Worm (Caenorhabditis elegans) whole organism, L3 larva: ENCODE data around the gene nas-29.

Experiments
- R02D3.7 ChIP-seq: fragments of 150-350 bp; optimal IDR thresholded peaks from 2 replicates; lab custom pipeline; 2014; ENCODE audit warnings: missing biosample characterization, missing genetic modification characterization
- ZK546.5 ChIP-seq: sonication (generic microtip); optimal IDR thresholded peaks from 2 replicates; lab custom pipeline; 2017; ENCODE audit warnings: missing biosample characterization, missing genetic modification characterization
- ceh-9 ChIP-seq: sonication (generic microtip); optimal IDR thresholded peaks from 2 replicates; lab custom pipeline; 2018; ENCODE audit warnings: missing biosample characterization, missing genetic modification characterization
- egl-27 ChIP-seq: sonication (generic microtip); optimal IDR thresholded peaks from 4 replicates; lab custom pipeline; 2017; ENCODE audit warnings: missing biosample characterization, missing genetic modification reagents, missing genetic modification characterization
- egl-5 ChIP-seq: fragments of 150-350 bp; optimal IDR thresholded peaks from 2 replicates; lab custom pipeline; 2017; ENCODE audit warnings: missing biosample characterization, missing genetic modification reagents, missing genetic modification characterization, inconsistent platforms
- elt-1 ChIP-seq: fragments of 150-350 bp; optimal IDR thresholded peaks from 2 replicates; lab custom pipeline; 2014; ENCODE audit warnings: missing biosample characterization, missing genetic modification characterization
- fkh-10 ChIP-seq: sonication (generic microtip); optimal IDR thresholded peaks from 2 replicates; lab custom pipeline; 2017; ENCODE audit warnings: missing biosample characterization, missing genetic modification reagents, missing genetic modification characterization
- lin-15B ChIP-seq: fragments of 150-350 bp; optimal IDR thresholded peaks from 2 replicates; lab custom pipeline; 2014; ENCODE audit warnings: missing biosample characterization, missing genetic modification characterization
- mml-1 ChIP-seq: fragments of 150-350 bp; sonication (generic microtip); optimal IDR thresholded peaks from 3 replicates; lab custom pipeline; 2014; ENCODE audit warnings: missing biosample characterization, missing genetic modification characterization
- nhr-25 ChIP-seq: sonication (generic microtip); optimal IDR thresholded peaks from 2 replicates; lab custom pipeline; 2017; ENCODE audit warnings: missing biosample characterization, missing genetic modification characterization
- nhr-76 ChIP-seq: fragments of 150-350 bp; sonication (generic microtip); optimal IDR thresholded peaks from 5 replicates; lab custom pipeline; 2014; ENCODE audit warnings: missing biosample characterization, missing genetic modification characterization
- pha-4 ChIP-seq: fragments of 150-350 bp; optimal IDR thresholded peaks from 2 replicates; lab custom pipeline; 2014; ENCODE audit warnings: missing biosample characterization, missing genetic modification reagents, missing genetic modification characterization
- pqm-1 ChIP-seq: fragments of 150-350 bp; optimal IDR thresholded peaks from 2 replicates; lab custom pipeline; 2017; ENCODE audit warnings: missing biosample characterization, missing genetic modification characterization, inconsistent platforms
- sea-2 ChIP-seq: fragments of 150-350 bp; sonication (generic microtip); optimal IDR thresholded peaks from 4 replicates; lab custom pipeline; 2014; ENCODE audit warnings: missing biosample characterization, missing genetic modification reagents, missing genetic modification characterization
- skn-1 ChIP-seq: fragments of 150-350 bp; optimal IDR thresholded peaks from 2 replicates; lab custom pipeline; 2014; ENCODE audit warnings: missing biosample characterization, missing genetic modification characterization
- unc-62 ChIP-seq: fragments of 150-350 bp; sonication (generic microtip); optimal IDR thresholded peaks from 4 replicates; lab custom pipeline; 2014; ENCODE audit warnings: missing biosample characterization, missing genetic modification reagents, missing genetic modification characterization
- ztf-4 ChIP-seq: fragments of 150-350 bp; optimal IDR thresholded peaks from 2 replicates; lab custom pipeline; 2014; ENCODE audit warnings: missing biosample characterization, missing genetic modification characterization

Gene nas-29

DNA sequence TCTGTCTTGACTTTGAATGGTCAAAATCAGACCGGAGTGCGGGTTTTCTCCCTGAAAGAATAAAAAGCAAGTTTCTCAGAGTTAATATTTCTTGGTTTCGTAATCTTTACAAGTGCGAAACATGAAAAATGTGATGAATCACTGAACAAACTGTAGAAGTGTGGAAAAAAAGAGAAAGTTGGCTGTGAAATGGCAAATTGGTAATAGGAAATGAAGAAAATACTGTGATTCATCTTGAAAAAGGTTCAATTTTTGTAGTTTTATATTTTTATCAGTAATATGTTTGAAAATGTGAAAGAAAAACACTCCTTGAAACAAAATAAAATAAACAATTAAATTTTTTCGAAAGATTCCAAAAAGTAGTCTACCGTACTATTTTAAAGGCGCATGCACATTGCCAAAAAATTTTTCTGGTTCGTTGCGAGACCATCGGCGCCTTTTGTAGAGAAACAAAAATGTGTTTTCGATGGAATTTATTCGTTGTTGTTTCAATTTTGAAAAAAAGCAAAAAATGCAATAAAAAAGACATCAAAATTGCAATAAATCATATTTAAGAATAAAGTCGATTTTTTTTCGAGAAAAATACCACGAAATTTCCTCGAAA lies 50.1 kb downstream of the nas-29 start, which contains the start of gene pld-1:
Gene pld-1, minus strand, starts transcription at position 51 of the 604 bp plus-strand sequence.
- no peak for TF ChIP-seq fkh-10 (GFP tag; lab: Kevin White, UChicago)
- TF ChIP-seq egl-5 (tag; lab: Kevin White, UChicago), result no peak
- TF ChIP-seq mml-1 (tag; lab: Kevin White, UChicago), result no peak
- no peak for TF ChIP-seq lin-15B (tag; lab: Kevin White, UChicago)
- TF ChIP-seq ztf-4 (tag; lab: Kevin White, UChicago), result no peak
- no peak for TF ChIP-seq skn-1 (tag; lab: Kevin White, UChicago)
- no peak for TF ChIP-seq egl-27 (tag; lab: Kevin White, UChicago)
- no peak for TF ChIP-seq unc-62 (GFP tag; lab: Kevin White, UChicago)
- TF ChIP-seq ceh-9 (tag; lab: Kevin White, UChicago), result no peak
- TF ChIP-seq elt-1 (tag; lab: Kevin White, UChicago), result no peak
- no peak for TF ChIP-seq ZK546.5
- TF ChIP-seq pqm-1 (tag; lab: Kevin White, UChicago), result no peak
- no peak for TF ChIP-seq sea-2 (GFP tag; lab: Kevin White, UChicago)
- no peak for TF ChIP-seq nhr-76 (tag; lab: Kevin White, UChicago)
- no peak for TF ChIP-seq nhr-25
- TF ChIP-seq R02D3.7, result no peak
- no peak for TF ChIP-seq pha-4 (tag; lab: Kevin White, UChicago)
